Worm (Caenorhabditis elegans): ENCODE results near the gene F55C12.6.

F55C12.6 gene

ce11 chrII:5876053-5876452 is at the start of gene F55C12.6:
TSS of gene F55C12.6 (minus strand) at chrII:5876153.
- TF ChIP-seq med-1 (GFP tag; optimal IDR thresholded peaks at IDR 0.05; ENCODE audit: insufficient read depth) = no peak
- TF ChIP-seq T22C8.4 (GFP tag; IDR thresholded peaks at IDR 0.05) = no peak
- no peak for TF ChIP-seq cog-1 (tag; optimal IDR thresholded peaks at IDR 0.05)
- no peak for TF ChIP-seq ztf-23 (GFP tag; IDR thresholded peaks at IDR 0.05)
- no peak for TF ChIP-seq klf-2 (GFP tag; conservative IDR thresholded peaks at IDR 0.05)
- TF ChIP-seq flt-1 (GFP tag; IDR thresholded peaks at IDR 0.05) = no peak
- no peak for TF ChIP-seq tab-1 (GFP tag; IDR thresholded peaks at IDR 0.05)
- TF ChIP-seq ztf-29 (GFP tag; IDR thresholded peaks at IDR 0.05) = no peak
- no peak for TF ChIP-seq ref-1 (GFP tag; conservative IDR thresholded peaks at IDR 0.05)

DNA sequence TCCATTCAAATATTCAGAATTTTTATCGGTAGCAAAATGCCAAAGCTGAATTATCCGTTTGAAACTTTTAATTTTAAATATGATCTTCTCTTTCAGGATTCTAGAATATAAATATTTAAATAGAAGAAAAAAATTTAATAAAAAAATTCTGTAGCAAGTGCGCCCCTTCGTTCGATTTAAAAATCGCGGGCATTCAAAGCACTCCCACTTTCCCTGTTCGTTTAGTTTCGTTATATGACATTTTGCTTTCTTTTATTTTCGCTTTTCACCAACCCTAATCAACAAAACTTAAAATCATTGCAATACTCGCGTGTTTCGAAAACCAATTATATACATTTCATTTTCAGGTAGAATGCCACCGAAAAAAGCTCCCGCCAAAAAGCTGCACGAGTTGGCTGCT is 45.7 kb upstream of the F55C12.6 start, which contains the start of gene vrk-1:
TSS of gene vrk-1 (plus strand) at position 348 of the 400 bp plus-strand sequence.
- no peak for TF ChIP-seq tab-1 (GFP tag; IDR thresholded peaks at IDR 0.05)
- TF ChIP-seq med-1 (GFP tag; optimal IDR thresholded peaks at IDR 0.05; ENCODE audit: insufficient read depth) = no peak
- TF ChIP-seq flt-1 (GFP tag; IDR thresholded peaks at IDR 0.05) = no peak
- TF ChIP-seq ztf-29 (GFP tag; IDR thresholded peaks at IDR 0.05) = no peak
- no peak for TF ChIP-seq T22C8.4 (GFP tag; IDR thresholded peaks at IDR 0.05)
- no peak for TF ChIP-seq cog-1 (tag; optimal IDR thresholded peaks at IDR 0.05)
- no peak for TF ChIP-seq ztf-23 (GFP tag; IDR thresholded peaks at IDR 0.05)
- no peak for TF ChIP-seq ref-1 (GFP tag; conservative IDR thresholded peaks at IDR 0.05)
- TF ChIP-seq klf-2 (GFP tag; conservative IDR thresholded peaks at IDR 0.05) = no peak

- TF ChIP-seq ref-1 (GFP tag; conservative IDR thresholded peaks at IDR 0.05) = no peak
- TF ChIP-seq flt-1 (GFP tag; IDR thresholded peaks at IDR 0.05) = 0 out of 2 replicates have a peak, but pooled peaks have one; percentile 27
- no peak for TF ChIP-seq ztf-29 (GFP tag; IDR thresholded peaks at IDR 0.05)
Observed at ce11 chrII:5918149-5918697, 42.3 kb upstream of the F55C12.6 start, which contains the start of gene ptp-2. TSS of gene ptp-2 (plus strand) at chrII:5918647.

ce11 chrII:5917010-5917472 is 41.1 kb upstream of the F55C12.6 start, which contains the start of gene frh-1:
TSS of gene frh-1 (plus strand) at chrII:5917422.
- TF ChIP-seq med-1 (GFP tag; optimal IDR thresholded peaks at IDR 0.05; ENCODE audit: insufficient read depth) (no peak), ref-1 (GFP tag; conservative IDR thresholded peaks at IDR 0.05) (no peak), ztf-23 (GFP tag; IDR thresholded peaks at IDR 0.05) (no peak), T22C8.4 (GFP tag; IDR thresholded peaks at IDR 0.05) (no peak), klf-2 (GFP tag; conservative IDR thresholded peaks at IDR 0.05) (no peak), ztf-29 (GFP tag; IDR thresholded peaks at IDR 0.05) (no peak), flt-1 (GFP tag; IDR thresholded peaks at IDR 0.05) (no peak), tab-1 (GFP tag; IDR thresholded peaks at IDR 0.05) (no peak), cog-1 (tag; optimal IDR thresholded peaks at IDR 0.05) (no peak)

DNA sequence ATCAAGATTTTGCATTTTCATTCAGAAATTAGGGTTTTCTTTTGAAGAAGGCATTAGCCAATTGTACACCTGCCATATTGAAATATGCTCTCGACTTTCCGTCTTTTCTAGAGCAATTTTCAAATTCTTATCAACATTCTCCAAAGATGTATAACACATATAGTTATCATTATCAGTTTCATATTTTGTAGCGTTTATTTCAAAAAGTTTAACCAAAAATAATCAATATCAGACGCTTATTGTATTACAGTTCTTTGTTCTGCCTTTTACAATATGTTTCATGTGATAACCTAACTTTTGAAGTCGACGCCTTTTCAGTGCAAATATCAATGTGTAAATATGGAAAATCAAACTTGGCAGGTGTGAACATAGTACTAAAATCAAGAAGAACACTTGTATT is 37.9 kb upstream of the F55C12.6 start:
- TF ChIP-seq cog-1 (tag; optimal IDR thresholded peaks at IDR 0.05) (no peak), tab-1 (GFP tag; IDR thresholded peaks at IDR 0.05) (no peak), ref-1 (GFP tag; conservative IDR thresholded peaks at IDR 0.05) (no peak), ztf-29 (GFP tag; IDR thresholded peaks at IDR 0.05) (no peak), T22C8.4 (GFP tag; IDR thresholded peaks at IDR 0.05) (no peak), med-1 (GFP tag; optimal IDR thresholded peaks at IDR 0.05; ENCODE audit: insufficient read depth) (no peak), klf-2 (GFP tag; conservative IDR thresholded peaks at IDR 0.05) (no peak), flt-1 (GFP tag; IDR thresholded peaks at IDR 0.05) (no peak), ztf-23 (GFP tag; IDR thresholded peaks at IDR 0.05) (no peak)

ce11 chrII:5911939-5912523 is 36.1 kb upstream of the F55C12.6 start:
- TF ChIP-seq klf-2 (GFP tag; conservative IDR thresholded peaks at IDR 0.05) = no peak
- TF ChIP-seq med-1 (GFP tag; optimal IDR thresholded peaks at IDR 0.05; ENCODE audit: insufficient read depth) = no peak
- TF ChIP-seq ztf-23 (GFP tag; IDR thresholded peaks at IDR 0.05) = no peak

DNA sequence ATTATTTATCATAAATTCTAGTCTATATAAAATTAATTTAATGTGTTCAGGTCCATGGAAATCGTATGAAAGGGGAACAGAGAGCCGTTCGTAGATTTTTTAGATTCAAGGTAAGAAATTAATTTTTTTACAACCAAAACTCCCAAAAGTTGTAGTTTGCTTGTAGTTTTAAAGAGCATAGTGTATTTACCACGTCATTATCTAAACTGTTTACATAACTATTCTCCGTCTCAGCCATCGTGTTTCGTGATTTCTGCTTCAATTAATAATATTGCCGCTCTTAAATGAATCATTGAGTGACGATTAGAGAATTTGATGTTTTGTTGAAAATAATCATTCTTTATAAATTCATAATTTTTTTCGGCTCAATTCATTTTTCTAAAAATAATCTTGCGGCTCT is 35.3 kb upstream of the F55C12.6 start, which contains the start of gene cgt-3:
TSS of gene cgt-3 (plus strand) at position 51 of the 400 bp plus-strand sequence.
- TF ChIP-seq ztf-29 (GFP tag; IDR thresholded peaks at IDR 0.05) (no peak), ref-1 (GFP tag; conservative IDR thresholded peaks at IDR 0.05) (no peak), klf-2 (GFP tag; conservative IDR thresholded peaks at IDR 0.05) (no peak), cog-1 (tag; optimal IDR thresholded peaks at IDR 0.05) (no peak), tab-1 (GFP tag; IDR thresholded peaks at IDR 0.05) (no peak), med-1 (GFP tag; optimal IDR thresholded peaks at IDR 0.05; ENCODE audit: insufficient read depth) (no peak), T22C8.4 (GFP tag; IDR thresholded peaks at IDR 0.05) (no peak), flt-1 (GFP tag; IDR thresholded peaks at IDR 0.05) (no peak), ztf-23 (GFP tag; IDR thresholded peaks at IDR 0.05) (no peak)

- TF ChIP-seq T22C8.4 (GFP tag; IDR thresholded peaks at IDR 0.05) = no peak
- TF ChIP-seq ztf-29 (GFP tag; IDR thresholded peaks at IDR 0.05) = no peak
- TF ChIP-seq med-1 (GFP tag; optimal IDR thresholded peaks at IDR 0.05; ENCODE audit: insufficient read depth) = no peak
- TF ChIP-seq ztf-23 (GFP tag; IDR thresholded peaks at IDR 0.05) = no peak
- no peak for TF ChIP-seq cog-1 (tag; optimal IDR thresholded peaks at IDR 0.05)
- no peak for TF ChIP-seq ref-1 (GFP tag; conservative IDR thresholded peaks at IDR 0.05)
- no peak; the same call in 1 of the 2 replicates for TF ChIP-seq klf-2 (GFP tag; conservative IDR thresholded peaks at IDR 0.05)
- no peak for TF ChIP-seq tab-1 (GFP tag; IDR thresholded peaks at IDR 0.05)
Observed at ce11 chrII:5907482-5907881, 31.5 kb upstream of the F55C12.6 start, which contains the start of gene vps-35. TSS of gene vps-35 (plus strand) at chrII:5907816.

DNA sequence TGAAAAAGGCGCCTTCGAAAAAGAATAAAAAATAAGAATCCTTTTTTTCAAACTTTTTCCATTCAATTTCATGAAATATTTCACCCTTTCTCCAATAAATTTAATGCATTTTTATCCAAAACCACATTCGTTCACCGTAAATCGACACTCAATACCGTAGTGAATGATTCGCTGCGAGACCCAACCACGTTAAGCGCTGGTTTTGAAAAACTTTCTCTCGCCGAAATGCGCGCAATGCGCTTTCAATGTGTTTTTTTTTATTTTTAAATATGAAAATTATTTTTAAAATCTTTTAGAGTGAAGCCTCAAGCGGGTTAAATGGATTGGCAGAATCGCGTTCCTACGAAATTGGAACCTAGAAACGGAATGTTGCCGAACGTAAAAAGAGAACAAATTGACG is 30.3 kb upstream of the F55C12.6 start, which contains the start of gene F59G1.8:
TSS of gene F59G1.8 (plus strand) at position 293 of the 400 bp plus-strand sequence.
- TF ChIP-seq klf-2 (GFP tag; conservative IDR thresholded peaks at IDR 0.05) (no peak), med-1 (GFP tag; optimal IDR thresholded peaks at IDR 0.05; ENCODE audit: insufficient read depth) (no peak), cog-1 (tag; optimal IDR thresholded peaks at IDR 0.05) (no peak), flt-1 (GFP tag; IDR thresholded peaks at IDR 0.05) (no peak), tab-1 (GFP tag; IDR thresholded peaks at IDR 0.05) (no peak), ref-1 (GFP tag; conservative IDR thresholded peaks at IDR 0.05) (no peak), ztf-29 (GFP tag; IDR thresholded peaks at IDR 0.05) (no peak), T22C8.4 (GFP tag; IDR thresholded peaks at IDR 0.05) (no peak), ztf-23 (GFP tag; IDR thresholded peaks at IDR 0.05) (no peak)

Data from whole organism, midembryonic.